Fruit fly (Drosophila melanogaster): ENCODE results near the gene CG31668.

CG31668 gene

DNA sequence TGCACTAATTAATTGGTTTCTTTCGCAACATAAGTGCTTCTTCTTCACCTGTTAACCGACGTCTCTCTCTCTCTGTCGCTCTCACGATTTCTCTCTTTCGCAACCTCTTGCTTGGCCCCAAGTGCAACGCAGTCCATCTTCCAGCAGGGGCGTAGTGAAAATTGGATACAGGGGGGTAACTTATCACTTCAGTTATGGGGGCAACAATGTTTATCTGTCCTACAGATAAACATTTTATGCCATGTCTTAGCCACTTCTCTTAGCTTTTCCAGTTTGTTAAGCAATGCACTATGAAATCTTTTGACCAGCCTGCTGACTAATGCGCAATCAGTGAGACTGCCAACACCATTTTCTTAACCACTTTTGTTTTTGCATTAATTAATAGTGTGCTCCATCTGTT, 21.4 kb upstream of the CG31668 start (continued):
- TF ChIP-seq D (optimal IDR thresholded peaks at IDR 0.05) (no peak), D (GFP tag; optimal IDR thresholded peaks at IDR 0.05) (peak; percentile 0), psq (GFP tag; optimal IDR thresholded peaks at IDR 0.05) (no peak), Xbp1 (GFP tag; optimal IDR thresholded peaks at IDR 0.05) (peak; percentile 54), tx (GFP tag; optimal IDR thresholded peaks at IDR 0.05) (no peak), CG11723 (GFP tag; optimal IDR thresholded peaks at IDR 0.05) (peak; percentile 1), CkIIα-i1 (GFP tag; IDR thresholded peaks at IDR 0.05) (no peak), mld (GFP tag; IDR thresholded peaks at IDR 0.05; ENCODE audit: partially characterized antibody) (no peak), Dref (GFP tag; IDR thresholded peaks at IDR 0.05) (no peak), Nf-YA (GFP tag; IDR thresholded peaks at IDR 0.05) (peak; percentile 29), ato (GFP tag; IDR thresholded peaks at IDR 0.05; ENCODE audit: partially characterized antibody) (no peak), CG9932 (GFP tag; IDR thresholded peaks at IDR 0.05) (no peak), HHEX (GFP tag; optimal IDR thresholded peaks at IDR 0.05) (peak; percentile 5), Dp (GFP tag; optimal IDR thresholded peaks at IDR 0.05) (no peak), tll (GFP tag; optimal IDR thresholded peaks at IDR 0.05) (no peak), ash1 (GFP tag; optimal IDR thresholded peaks at IDR 0.05) (no peak), CG1233 (GFP tag; optimal IDR thresholded peaks at IDR 0.05) (no peak), wdn (GFP tag; IDR thresholded peaks at IDR 0.05) (no peak), pum (GFP tag; optimal IDR thresholded peaks at IDR 0.05) (no peak), CG2889 (GFP tag; IDR thresholded peaks at IDR 0.05) (no peak), CG15011 (GFP tag; optimal IDR thresholded peaks at IDR 0.05) (no peak), CG9797 (GFP tag; optimal IDR thresholded peaks at IDR 0.05) (no peak), br (optimal IDR thresholded peaks at IDR 0.05) (no peak), dimm (GFP tag; IDR thresholded peaks at IDR 0.05) (no peak), CG18619 (GFP tag; optimal IDR thresholded peaks at IDR 0.05) (no peak), Nf-YB (GFP tag; optimal IDR thresholded peaks at IDR 0.05) (no peak), slou (GFP tag; optimal IDR thresholded peaks at IDR 0.05) (no peak), crol (GFP tag; IDR thresholded peaks at IDR 0.05) (no peak), HLH54F (GFP tag; optimal IDR thresholded peaks at IDR 0.05) (peak; percentile 10), CTCF (GFP tag; optimal IDR thresholded peaks at IDR 0.05) (no peak), CG30431 (GFP tag; optimal IDR thresholded peaks at IDR 0.05) (no peak), hth (optimal IDR thresholded peaks at IDR 0.05) (no peak), CG5953 (GFP tag; IDR thresholded peaks at IDR 0.05) (peak; percentile 53), Camta (GFP tag; optimal IDR thresholded peaks at IDR 0.05) (no peak), sob (GFP tag; IDR thresholded peaks at IDR 0.05) (peak; percentile 10; the same call in 1 of the 2 replicates), cad (GFP tag; optimal IDR thresholded peaks at IDR 0.05) (no peak), CG2202 (tag; optimal IDR thresholded peaks at IDR 0.05) (no peak), Atf-2 (GFP tag; optimal IDR thresholded peaks at IDR 0.05) (peak; percentile 2), Meics (GFP tag; optimal IDR thresholded peaks at IDR 0.05) (peak; percentile 27), CG6272 (GFP tag; IDR thresholded peaks at IDR 0.05) (no peak), CG18599 (GFP tag; optimal IDR thresholded peaks at IDR 0.05) (no peak), CG7271 (tag; optimal IDR thresholded peaks at IDR 0.05) (no peak), HmgD (GFP tag; optimal IDR thresholded peaks at IDR 0.05) (no peak), sens-2 (GFP tag; IDR thresholded peaks at IDR 0.05) (peak; percentile 48; the same call in 1 of the 2 replicates), odd (GFP tag; optimal IDR thresholded peaks at IDR 0.05) (peak; percentile 43), Hmr (GFP tag; optimal IDR thresholded peaks at IDR 0.05) (peak; percentile 40), ATbp (GFP tag; optimal IDR thresholded peaks at IDR 0.05) (peak; percentile 68), h (optimal IDR thresholded peaks at IDR 0.05) (no peak), fu2 (GFP tag; optimal IDR thresholded peaks at IDR 0.05) (no peak), CG2199 (GFP tag; IDR thresholded peaks at IDR 0.05) (no peak), CG13424 (tag; optimal IDR thresholded peaks at IDR 0.05) (peak; percentile 56), CG7556 (GFP tag; optimal IDR thresholded peaks at IDR 0.05) (no peak), CG33557 (GFP tag; optimal IDR thresholded peaks at IDR 0.05) (no peak), lbe (GFP tag; optimal IDR thresholded peaks at IDR 0.05) (no peak)
